Worm (Caenorhabditis elegans) whole organism, midembryonic: ENCODE measurements around the gene F14H12.7.

ENCODE experiments used
- T22C8.4 ChIP-seq: fragments of 200-800 bp; sonication (Bioruptor generic); IDR thresholded peaks from 2 replicates; pipeline ENCODE4 v1.3.6; 2022; ENCODE audit warnings: missing genetic modification characterization, missing compliant biosample characterization
- med-1 ChIP-seq: sonication (generic microtip); optimal IDR thresholded peaks from 2 replicates; lab custom pipeline; 2017; ENCODE audit warnings: missing genetic modification characterization, mild to moderate bottlenecking, missing compliant biosample characterization, antibody characterized with exemption, missing genetic modification reagents; ENCODE audit not compliant: insufficient read depth
- ztf-23 ChIP-seq: fragments of 200-800 bp; sonication (Bioruptor generic); IDR thresholded peaks from 2 replicates; pipeline ENCODE4 v1.3.6; 2022; ENCODE audit warnings: missing genetic modification reagents, missing genetic modification characterization, missing compliant biosample characterization

ce11 chrX:4408466-4408865 is 46.0 kb upstream of the F14H12.7 start:
- TF ChIP-seq T22C8.4 (GFP tag; lab: Robert Waterston, UW) (no peak), ztf-23 (GFP tag; lab: Robert Waterston, UW) (no peak), med-1 (GFP tag; lab: Kevin White, UChicago) (no peak)
